Fruit fly (Drosophila melanogaster): ENCODE measurements around the gene Ssdp.

The Ssdp gene

dm6 chr3R:18223434-18223833, 24.0 kb upstream of the Ssdp start, which contains the start of the genes mTerf5 and Non3 (continued):
- TF ChIP-seq CG7372 (GFP tag; IDR thresholded peaks at IDR 0.05): no peak
- TF ChIP-seq dmrt99B (tag; optimal IDR thresholded peaks at IDR 0.05): no peak
- no peak for TF ChIP-seq B-H1 (GFP tag; IDR thresholded peaks at IDR 0.05)
- TF ChIP-seq CG2199 (GFP tag; IDR thresholded peaks at IDR 0.05): no peak
- TF ChIP-seq insv (GFP tag; optimal IDR thresholded peaks at IDR 0.05): peak in 1 of 2 experiments; percentile 26
- TF ChIP-seq gcm (GFP tag; optimal IDR thresholded peaks at IDR 0.05): peak; percentile 73
- TF ChIP-seq TFAM (GFP tag; optimal IDR thresholded peaks at IDR 0.05): no peak
- TF ChIP-seq CG34376 (GFP tag; optimal IDR thresholded peaks at IDR 0.05): no peak
- peak; percentile 55 for TF ChIP-seq esg (GFP tag; conservative IDR thresholded peaks at IDR 0.05)
- TF ChIP-seq CG11085 (GFP tag; IDR thresholded peaks at IDR 0.05): no peak
- no peak for TF ChIP-seq en (GFP tag; optimal IDR thresholded peaks at IDR 0.05)
- TF ChIP-seq Stat92E (GFP tag; optimal IDR thresholded peaks at IDR 0.05): no peak
- peak; percentile 9 for TF ChIP-seq CG7987 (GFP tag; optimal IDR thresholded peaks at IDR 0.05)
- peak; percentile 70 for TF ChIP-seq Med (GFP tag)
- peak; percentile 57 for TF ChIP-seq CG6689 (GFP tag; IDR thresholded peaks at IDR 0.05)
- TF ChIP-seq CG31388 (GFP tag; optimal IDR thresholded peaks at IDR 0.05): peak; percentile 10
- TF ChIP-seq so (GFP tag; IDR thresholded peaks at IDR 0.05): no peak
- no peak for TF ChIP-seq NFAT (GFP tag; IDR thresholded peaks at IDR 0.05)
- TF ChIP-seq CG9932 (GFP tag; IDR thresholded peaks at IDR 0.05): peak; percentile 73
- TF ChIP-seq CG17802 (tag; optimal IDR thresholded peaks at IDR 0.05): no peak
- peak; percentile 23 for TF ChIP-seq jumu (GFP tag; optimal IDR thresholded peaks at IDR 0.05)
- no peak for TF ChIP-seq ash1 (GFP tag; optimal IDR thresholded peaks at IDR 0.05)
- peak; percentile 84 for TF ChIP-seq amos (GFP tag; IDR thresholded peaks at IDR 0.05; ENCODE audit: partially characterized antibody)
- 0 out of 2 replicates have a peak, but pooled peaks have one; percentile 24 for TF ChIP-seq Drgx (GFP tag; IDR thresholded peaks at IDR 0.05)
- peak; percentile 67; the same call in 1 of the 2 replicates for TF ChIP-seq slbo (GFP tag; IDR thresholded peaks at IDR 0.05)
- TF ChIP-seq onecut (GFP tag; IDR thresholded peaks at IDR 0.05): no peak
- peak; percentile 42 for TF ChIP-seq sd (tag; optimal IDR thresholded peaks at IDR 0.05)
- peak; percentile 21; the same call in 1 of the 2 replicates for TF ChIP-seq CG4730 (GFP tag; IDR thresholded peaks at IDR 0.05)
- peak; percentile 51 for TF ChIP-seq lbe (GFP tag; optimal IDR thresholded peaks at IDR 0.05)
- no peak for TF ChIP-seq hth (optimal IDR thresholded peaks at IDR 0.05)
- TF ChIP-seq CG13296 (GFP tag; optimal IDR thresholded peaks at IDR 0.05): peak; percentile 68
- peak; percentile 29; the same call in 1 of the 2 replicates for TF ChIP-seq sisA (GFP tag; IDR thresholded peaks at IDR 0.05)
- no peak for TF ChIP-seq HLH3B (GFP tag; IDR thresholded peaks at IDR 0.05)
- no peak for TF ChIP-seq CG8281 (tag; optimal IDR thresholded peaks at IDR 0.05)
- no peak for TF ChIP-seq CG12769 (tag; optimal IDR thresholded peaks at IDR 0.05)
- no peak for TF ChIP-seq chn (GFP tag; optimal IDR thresholded peaks at IDR 0.05)
- no peak for TF ChIP-seq kay (GFP tag; optimal IDR thresholded peaks at IDR 0.05)
- TF ChIP-seq CHES-1-like (GFP tag; optimal IDR thresholded peaks at IDR 0.05): no peak
- TF ChIP-seq dati (GFP tag; IDR thresholded peaks at IDR 0.05): no peak
- no peak for TF ChIP-seq CG3163 (GFP tag; optimal IDR thresholded peaks at IDR 0.05)
- no peak for TF ChIP-seq ac (GFP tag; optimal IDR thresholded peaks at IDR 0.05)
- peak; percentile 68 for TF ChIP-seq CG10147 (GFP tag; optimal IDR thresholded peaks at IDR 0.05)
- TF ChIP-seq Trl (optimal IDR thresholded peaks at IDR 0.05): no peak
- TF ChIP-seq Trl (GFP tag; optimal IDR thresholded peaks at IDR 0.05): no peak
- peak; percentile 83; the same call in 2 of the 3 replicates for TF ChIP-seq zen2 (GFP tag; IDR thresholded peaks at IDR 0.05; ENCODE audit: partially characterized antibody)
- TF ChIP-seq aop (GFP tag; IDR thresholded peaks at IDR 0.05): no peak
- peak; percentile 33 for TF ChIP-seq Ssrp (tag; optimal IDR thresholded peaks at IDR 0.05)
- TF ChIP-seq tup (GFP tag; optimal IDR thresholded peaks at IDR 0.05): no peak
- TF ChIP-seq psq (GFP tag; optimal IDR thresholded peaks at IDR 0.05): peak; percentile 41
- TF ChIP-seq CoRest (tag; optimal IDR thresholded peaks at IDR 0.05): peak; percentile 69
- no peak for TF ChIP-seq HmgD (GFP tag; optimal IDR thresholded peaks at IDR 0.05)
- TF ChIP-seq Gsc (GFP tag; IDR thresholded peaks at IDR 0.05): no peak

Measured in whole organism, embryonic.